Fruit fly (Drosophila melanogaster) whole organism, pupa: ENCODE data around the gene Sidpn.

Experiments used
- CG10348 ChIP-seq: fragments of 200-800 bp; sonication (Bioruptor generic); IDR thresholded peaks from 2 replicates; pipeline ENCODE4 v1.3.6; 2022; ENCODE audit warnings: missing biosample characterization, missing genetic modification characterization
- CG12605 ChIP-seq: fragments of 200-800 bp; sonication (Bioruptor generic); IDR thresholded peaks from 2 replicates; pipeline ENCODE4 v1.3.6; 2022; ENCODE audit warnings: missing biosample characterization, missing genetic modification characterization
- CG13204 ChIP-seq: fragments of 200-800 bp; sonication (Bioruptor generic); optimal IDR thresholded peaks from 2 replicates; lab custom pipeline; 2018; ENCODE audit warnings: missing biosample characterization, mild to moderate bottlenecking, missing genetic modification characterization, moderate library complexity
- CG14655 ChIP-seq: fragments of 200-800 bp; sonication (Bioruptor generic); optimal IDR thresholded peaks from 3 replicates; lab custom pipeline; 2017; ENCODE audit warnings: mild to moderate bottlenecking, missing biosample characterization, missing genetic modification reagents, missing genetic modification characterization
- CG15710 ChIP-seq: fragments of 200-800 bp; sonication (Bioruptor generic); optimal IDR thresholded peaks from 2 replicates; lab custom pipeline; 2018; ENCODE audit warnings: missing biosample characterization, mild to moderate bottlenecking, missing genetic modification characterization, moderate library complexity
- CG17806 ChIP-seq: fragments of 200-800 bp; sonication (Bioruptor generic); optimal IDR thresholded peaks from 2 replicates; lab custom pipeline; 2018; ENCODE audit warnings: missing biosample characterization, mild to moderate bottlenecking, missing genetic modification characterization, moderate library complexity
- CG32121 ChIP-seq: fragments of 200-800 bp; sonication (Bioruptor generic); IDR thresholded peaks from 2 replicates; pipeline ENCODE4 v1.3.6; 2022; ENCODE audit warnings: missing biosample characterization, missing genetic modification characterization
- CG34367 ChIP-seq: fragments of 200-800 bp; sonication (Bioruptor generic); optimal IDR thresholded peaks from 2 replicates; lab custom pipeline; 2018; ENCODE audit warnings: missing biosample characterization, mild to moderate bottlenecking, missing genetic modification characterization
- CG4496 ChIP-seq: fragments of 200-800 bp; sonication (Bioruptor generic); IDR thresholded peaks from 3 replicates; pipeline ENCODE4 v1.3.6; 2022; ENCODE audit warnings: missing biosample characterization, missing genetic modification characterization
- CG8159 ChIP-seq: fragments of 200-800 bp; sonication (Bioruptor generic); optimal IDR thresholded peaks from 3 replicates; lab custom pipeline; 2018; ENCODE audit warnings: missing biosample characterization, mild to moderate bottlenecking, missing genetic modification characterization, moderate library complexity
- CG8301 ChIP-seq: fragments of 200-800 bp; sonication (Bioruptor generic); optimal IDR thresholded peaks from 2 replicates; lab custom pipeline; 2018; ENCODE audit warnings: missing biosample characterization, mild to moderate bottlenecking, missing genetic modification characterization
- CG9948 ChIP-seq: fragments of 200-800 bp; sonication (Bioruptor generic); optimal IDR thresholded peaks from 2 replicates; lab custom pipeline; 2018; ENCODE audit warnings: missing biosample characterization, mild to moderate bottlenecking, missing genetic modification characterization, moderate library complexity
- D1 ChIP-seq: fragments of 200-800 bp; sonication (Bioruptor generic); optimal IDR thresholded peaks from 2 replicates; lab custom pipeline; 2018; ENCODE audit warnings: missing biosample characterization, mild to moderate bottlenecking, missing genetic modification characterization, moderate library complexity
- EcR ChIP-seq: fragments of 200-800 bp; sonication (Bioruptor generic); optimal IDR thresholded peaks from 3 replicates; lab custom pipeline; 2019; ENCODE audit warnings: missing biosample characterization, missing genetic modification characterization, mild to moderate bottlenecking, moderate library complexity, missing genetic modification reagents
- Ets98B ChIP-seq: fragments of 200-800 bp; sonication (Bioruptor generic); IDR thresholded peaks from 2 replicates; pipeline ENCODE4 v1.3.6; 2022; ENCODE audit warnings: missing biosample characterization, missing genetic modification characterization
- Pif1A ChIP-seq: fragments of 200-800 bp; sonication (Bioruptor generic); optimal IDR thresholded peaks from 3 replicates; lab custom pipeline; 2016; ENCODE audit warnings: missing biosample characterization, missing genetic modification characterization
- Pif1B ChIP-seq: fragments of 200-800 bp; sonication (Bioruptor generic); optimal IDR thresholded peaks from 3 replicates; lab custom pipeline; 2016; ENCODE audit warnings: missing biosample characterization, missing genetic modification characterization
- Snoo ChIP-seq: fragments of 200-800 bp; sonication (Bioruptor generic); optimal IDR thresholded peaks from 3 replicates; lab custom pipeline; 2017; ENCODE audit warnings: missing biosample characterization, mild to moderate bottlenecking, missing genetic modification characterization, inconsistent platforms
- fd96Ca ChIP-seq: fragments of 200-800 bp; sonication (Bioruptor generic); IDR thresholded peaks from 3 replicates; pipeline ENCODE4 v1.3.6; 2022; ENCODE audit warnings: missing biosample characterization, missing genetic modification characterization
- gl ChIP-seq: fragments of 200-800 bp; sonication (Bioruptor generic); optimal IDR thresholded peaks from 2 replicates; lab custom pipeline; 2018; ENCODE audit warnings: missing biosample characterization, mild to moderate bottlenecking, missing genetic modification characterization
- rn ChIP-seq: fragments of 200-800 bp; sonication (Bioruptor generic); IDR thresholded peaks from 2 replicates; pipeline ENCODE4 v1.3.6; 2022; ENCODE audit warnings: missing biosample characterization, missing genetic modification characterization

Gene Sidpn

dm6 chr2L:19009130-19009529, 18.4 kb upstream of the Sidpn start, which contains the start of gene RpL30:
RpL30 (minus strand) TSS chr2L:19009306.
- peak; percentile 76 for TF ChIP-seq gl
- TF ChIP-seq CG8301 (tag; lab: Kevin White, UChicago): peak; percentile 56
- peak; percentile 90 for TF ChIP-seq Snoo (tag; lab: Kevin White, UChicago)
- peak; percentile 44 for TF ChIP-seq CG17806 (tag; lab: Kevin White, UChicago)
- TF ChIP-seq CG10348 (GFP tag; lab: Robert Waterston, UW): no peak
- peak; percentile 66 for TF ChIP-seq CG8159 (tag; lab: Kevin White, UChicago)
- TF ChIP-seq CG13204 (GFP tag; lab: Kevin White, UChicago): peak; percentile 79
- TF ChIP-seq CG9948 (tag; lab: Kevin White, UChicago): peak; percentile 31
- peak; percentile 78 for TF ChIP-seq Ets98B (GFP tag; lab: Robert Waterston, UW)
- TF ChIP-seq D1: no peak
- TF ChIP-seq CG4496 (GFP tag; lab: Robert Waterston, UW): peak; percentile 83
- TF ChIP-seq fd96Ca (GFP tag; lab: Robert Waterston, UW): no peak; the same call in 2 of the 3 replicates
- peak; percentile 71 for TF ChIP-seq Pif1A
- TF ChIP-seq CG32121: peak; percentile 60; the same call in 1 of the 2 replicates
- peak; percentile 40; the same call in 1 of the 2 replicates for TF ChIP-seq rn (GFP tag; lab: Robert Waterston, UW)
- peak; percentile 31 for TF ChIP-seq EcR (GFP tag; lab: Kevin White, UChicago)
- peak; percentile 91 for TF ChIP-seq CG12605 (GFP tag; lab: Robert Waterston, UW)
- peak; percentile 63 for TF ChIP-seq Pif1B
- TF ChIP-seq CG34367 (tag; lab: Kevin White, UChicago): peak; percentile 79
- TF ChIP-seq CG14655 (GFP tag; lab: Kevin White, UChicago): peak; percentile 51
- TF ChIP-seq CG15710 (tag; lab: Kevin White, UChicago): peak; percentile 60

- TF ChIP-seq gl (no peak), EcR (GFP tag; lab: Kevin White, UChicago) (no peak), CG12605 (GFP tag; lab: Robert Waterston, UW) (no peak), CG34367 (tag; lab: Kevin White, UChicago) (no peak), rn (GFP tag; lab: Robert Waterston, UW) (no peak), CG8159 (tag; lab: Kevin White, UChicago) (no peak), Ets98B (GFP tag; lab: Robert Waterston, UW) (no peak), CG17806 (tag; lab: Kevin White, UChicago) (no peak)
- TF ChIP-seq, all 21 proteins: peak for 0
Measured at dm6 chr2L:19010037-19010436, 17.5 kb upstream of the Sidpn start.

dm6 chr2L:19010566-19010965, 16.9 kb upstream of the Sidpn start, which contains the start of gene robl37BC:
robl37BC (plus strand) TSS chr2L:19010866.
- no peak for TF ChIP-seq rn (GFP tag; lab: Robert Waterston, UW)
- TF ChIP-seq CG10348 (GFP tag; lab: Robert Waterston, UW): no peak
- TF ChIP-seq D1: no peak
- TF ChIP-seq gl: no peak
- TF ChIP-seq CG34367 (tag; lab: Kevin White, UChicago): no peak
- TF ChIP-seq fd96Ca (GFP tag; lab: Robert Waterston, UW): no peak
- TF ChIP-seq CG13204 (GFP tag; lab: Kevin White, UChicago): no peak

- peak; percentile 76 for TF ChIP-seq CG32121
- peak; percentile 67; the same call in 2 of the 3 replicates for TF ChIP-seq CG4496 (GFP tag; lab: Robert Waterston, UW)
- TF ChIP-seq fd96Ca (GFP tag; lab: Robert Waterston, UW): peak; percentile 81
- peak; percentile 61 for TF ChIP-seq CG13204 (GFP tag; lab: Kevin White, UChicago)
- TF ChIP-seq gl: peak; percentile 46
- TF ChIP-seq CG9948 (tag; lab: Kevin White, UChicago): peak; percentile 66
- peak; percentile 48 for TF ChIP-seq Snoo (tag; lab: Kevin White, UChicago)
- peak; percentile 76 for TF ChIP-seq CG15710 (tag; lab: Kevin White, UChicago)
- peak; percentile 69 for TF ChIP-seq CG14655 (GFP tag; lab: Kevin White, UChicago)
- TF ChIP-seq EcR (GFP tag; lab: Kevin White, UChicago): no peak
- TF ChIP-seq rn (GFP tag; lab: Robert Waterston, UW): 0 out of 2 replicates have a peak, but pooled peaks have one; percentile 34
- TF ChIP-seq Pif1B: peak; percentile 42
- peak; percentile 62; the same call in 1 of the 2 replicates for TF ChIP-seq Ets98B (GFP tag; lab: Robert Waterston, UW)
- TF ChIP-seq CG34367 (tag; lab: Kevin White, UChicago): peak; percentile 75
- TF ChIP-seq CG17806 (tag; lab: Kevin White, UChicago): peak; percentile 74
- TF ChIP-seq D1: no peak
- peak; percentile 32; the same call in 1 of the 2 replicates for TF ChIP-seq CG10348 (GFP tag; lab: Robert Waterston, UW)
- TF ChIP-seq CG12605 (GFP tag; lab: Robert Waterston, UW): peak; percentile 54; the same call in 1 of the 2 replicates
- TF ChIP-seq CG8159 (tag; lab: Kevin White, UChicago): peak; percentile 80
- TF ChIP-seq CG8301 (tag; lab: Kevin White, UChicago): peak; percentile 61
- TF ChIP-seq Pif1A: peak; percentile 76
Measured at dm6 chr2L:19011895-19012645, 15.4 kb upstream of the Sidpn start.

- TF ChIP-seq D1: no peak
- TF ChIP-seq CG13204 (GFP tag; lab: Kevin White, UChicago): peak; percentile 64
Measured at dm6 chr2L:19012776-19013328, 14.7 kb upstream of the Sidpn start.
